Worm (Caenorhabditis elegans) whole organism, L4 larva: ENCODE results near the gene cit-1.1.

Source experiments
- D1046.2 ChIP-seq: fragments of 200-800 bp; sonication (Bioruptor generic); IDR thresholded peaks from 2 replicates; pipeline ENCODE4 v1.3.6; 2022; ENCODE audit warnings: missing genetic modification characterization, missing compliant biosample characterization
- F10B5.3 ChIP-seq: sonication (generic microtip); optimal IDR thresholded peaks from 2 replicates; lab custom pipeline; 2016; ENCODE audit warnings: mild to moderate bottlenecking, missing genetic modification characterization, missing compliant biosample characterization
- F49E8.2 ChIP-seq: sonication (generic microtip); optimal IDR thresholded peaks from 2 replicates; lab custom pipeline; 2016; ENCODE audit warnings: missing compliant biosample characterization, mild to moderate bottlenecking, missing genetic modification characterization, borderline replicate concordance
- R02D3.7 ChIP-seq: fragments of 150-350 bp; sonication (generic microtip); optimal IDR thresholded peaks from 3 replicates; lab custom pipeline; 2014; ENCODE audit warnings: missing biosample characterization, missing genetic modification characterization
- T20F7.1 ChIP-seq: fragments of 200-800 bp; sonication (Bioruptor generic); optimal IDR thresholded peaks from 2 replicates; lab custom pipeline; 2018; ENCODE audit warnings: mild to moderate bottlenecking, missing genetic modification characterization, missing compliant biosample characterization
- Y48G9A.11 ChIP-seq: fragments of 200-800 bp; sonication (Bioruptor generic); IDR thresholded peaks from 2 replicates; pipeline ENCODE4 v1.3.6; 2022; ENCODE audit warnings: missing genetic modification reagents, missing genetic modification characterization, missing compliant biosample characterization
- ZK546.5 ChIP-seq, 2 experiments: sonication (generic microtip); optimal IDR thresholded peaks; 2 replicates each; lab custom pipeline; 2017; ENCODE audit warnings: missing biosample characterization in 2 of 2, missing genetic modification characterization in 2 of 2
- ces-1 ChIP-seq: fragments of 150-350 bp; sonication (generic microtip); optimal IDR thresholded peaks from 4 replicates; lab custom pipeline; 2014; ENCODE audit warnings: missing biosample characterization, missing genetic modification reagents, missing genetic modification characterization
- daf-12 ChIP-seq: fragments of 150-350 bp; optimal IDR thresholded peaks from 2 replicates; lab custom pipeline; 2014; ENCODE audit warnings: missing biosample characterization, missing genetic modification reagents, missing genetic modification characterization
- daf-19 ChIP-seq: fragments of 200-800 bp; sonication (Bioruptor generic); conservative IDR thresholded peaks from 2 replicates; pipeline ENCODE4 v1.3.6; 2022; ENCODE audit warnings: missing genetic modification characterization, missing compliant biosample characterization
- daf-8 ChIP-seq: fragments of 200-800 bp; sonication (Bioruptor generic); IDR thresholded peaks from 2 replicates; pipeline ENCODE4 v1.3.6; 2022; ENCODE audit warnings: missing genetic modification characterization, missing compliant biosample characterization
- dmd-6 ChIP-seq: fragments of 200-800 bp; sonication (Bioruptor generic); IDR thresholded peaks from 2 replicates; pipeline ENCODE4 v1.3.6; 2022; ENCODE audit warnings: missing genetic modification reagents, missing genetic modification characterization, missing compliant biosample characterization
- fkh-10 ChIP-seq: fragments of 150-350 bp; optimal IDR thresholded peaks from 2 replicates; lab custom pipeline; 2014; ENCODE audit warnings: missing biosample characterization, missing genetic modification reagents, missing genetic modification characterization
- hif-1 ChIP-seq, 2 experiments: sonication (generic microtip); optimal IDR thresholded peaks; 2 replicates each; lab custom pipeline; 2016 to 2017; ENCODE audit warnings: missing compliant biosample characterization in 2 of 2, missing genetic modification characterization in 2 of 2, missing genetic modification reagents in 2 of 2, missing genotype in 2 of 2, mild to moderate bottlenecking in 1 of 2
- hlh-11 ChIP-seq: fragments of 200-800 bp; sonication (Bioruptor generic); optimal IDR thresholded peaks from 2 replicates; lab custom pipeline; 2018; ENCODE audit warnings: mild to moderate bottlenecking, missing genetic modification characterization, missing compliant biosample characterization
- hlh-30 ChIP-seq: sonication (generic microtip); optimal IDR thresholded peaks from 2 replicates; lab custom pipeline; 2017; ENCODE audit warnings: antibody characterized with exemption, mild to moderate bottlenecking, missing genetic modification characterization, missing compliant biosample characterization; ENCODE audit not compliant: insufficient read depth
- hmg-1.1 ChIP-seq: fragments of 200-800 bp; sonication (Bioruptor generic); IDR thresholded peaks from 2 replicates; pipeline ENCODE4 v1.3.6; 2022; ENCODE audit warnings: missing genetic modification reagents, missing genetic modification characterization, missing compliant biosample characterization
- jun-1 ChIP-seq: fragments of 150-350 bp; optimal IDR thresholded peaks from 2 replicates; lab custom pipeline; 2014; ENCODE audit warnings: missing biosample characterization, missing genetic modification reagents, missing genetic modification characterization
- lin-15B ChIP-seq: fragments of 150-350 bp; sonication (generic microtip); optimal IDR thresholded peaks from 3 replicates; lab custom pipeline; 2014; ENCODE audit warnings: missing biosample characterization, missing genetic modification characterization
- lin-39 ChIP-seq: fragments of 150-350 bp; optimal IDR thresholded peaks from 2 replicates; lab custom pipeline; 2014; ENCODE audit warnings: missing biosample characterization, missing genetic modification reagents, missing genetic modification characterization
- mdt-29 ChIP-seq: fragments of 200-800 bp; sonication (Bioruptor generic); IDR thresholded peaks from 2 replicates; pipeline ENCODE4 v1.3.6; 2022; ENCODE audit warnings: missing genetic modification reagents, missing genetic modification characterization, missing compliant biosample characterization
- mes-2 ChIP-seq: sonication (generic microtip); optimal IDR thresholded peaks from 2 replicates; lab custom pipeline; 2016; ENCODE audit warnings: missing genotype, mild to moderate bottlenecking, missing genetic modification characterization, missing compliant biosample characterization; ENCODE audit not compliant: poor library complexity, severe bottlenecking
- mxl-2 ChIP-seq: fragments of 200-800 bp; sonication (Bioruptor generic); conservative IDR thresholded peaks from 2 replicates; pipeline ENCODE4 v1.3.6; 2022; ENCODE audit warnings: missing genetic modification reagents, missing genetic modification characterization, missing compliant biosample characterization
- mxl-3 ChIP-seq: fragments of 200-800 bp; sonication (Bioruptor generic); optimal IDR thresholded peaks from 2 replicates; lab custom pipeline; 2018; ENCODE audit warnings: mild to moderate bottlenecking, missing genetic modification characterization, missing compliant biosample characterization
- nhr-10 ChIP-seq: fragments of 150-350 bp; optimal IDR thresholded peaks from 2 replicates; lab custom pipeline; 2014; ENCODE audit warnings: missing biosample characterization, missing genetic modification characterization
- nhr-102 ChIP-seq: sonication (generic microtip); optimal IDR thresholded peaks from 2 replicates; lab custom pipeline; 2016; ENCODE audit warnings: mild to moderate bottlenecking, missing genetic modification characterization, moderate library complexity, missing compliant biosample characterization
- nhr-11 ChIP-seq: fragments of 150-350 bp; optimal IDR thresholded peaks from 2 replicates; lab custom pipeline; 2014; ENCODE audit warnings: missing biosample characterization, missing genetic modification characterization
- nhr-237 ChIP-seq: sonication (generic microtip); optimal IDR thresholded peaks from 2 replicates; lab custom pipeline; 2017; ENCODE audit warnings: missing biosample characterization, missing genetic modification characterization
- nhr-25 ChIP-seq: sonication (generic microtip); optimal IDR thresholded peaks from 2 replicates; lab custom pipeline; 2017; ENCODE audit warnings: missing genetic modification characterization, mild to moderate bottlenecking, missing compliant biosample characterization, antibody characterized with exemption, moderate library complexity, borderline replicate concordance; ENCODE audit not compliant: insufficient read depth
- nhr-28 ChIP-seq: fragments of 150-350 bp; optimal IDR thresholded peaks from 2 replicates; lab custom pipeline; 2014; ENCODE audit warnings: missing biosample characterization, missing genetic modification characterization
- nhr-6 ChIP-seq: fragments of 150-350 bp; optimal IDR thresholded peaks from 2 replicates; lab custom pipeline; 2014; ENCODE audit warnings: missing biosample characterization, missing genetic modification characterization
- nhr-76 ChIP-seq: fragments of 150-350 bp; optimal IDR thresholded peaks from 2 replicates; lab custom pipeline; 2014; ENCODE audit warnings: missing biosample characterization, missing genetic modification characterization
- nhr-77 ChIP-seq: fragments of 150-350 bp; optimal IDR thresholded peaks from 2 replicates; lab custom pipeline; 2014; ENCODE audit warnings: missing biosample characterization, missing genetic modification characterization
- php-3 ChIP-seq: fragments of 200-800 bp; sonication (Bioruptor generic); IDR thresholded peaks from 2 replicates; pipeline ENCODE4 v1.3.6; 2022; ENCODE audit warnings: missing genetic modification reagents, missing genetic modification characterization, missing compliant biosample characterization
- tag-97 ChIP-seq: fragments of 200-800 bp; sonication (Bioruptor generic); IDR thresholded peaks from 2 replicates; pipeline ENCODE4 v1.3.6; 2022; ENCODE audit warnings: missing genetic modification characterization, missing compliant biosample characterization
- unc-62 ChIP-seq, 3 experiments: fragments of 150-350 bp in 1 of 3; sonication (generic microtip); optimal IDR thresholded peaks in 2 of 3; peaks in 1 of 3; 1 replicate in 1 of 3; 2 replicates in 2 of 3; lab custom pipeline; 2014 to 2017; ENCODE audit warnings: missing biosample characterization in 3 of 3, missing genetic modification characterization in 3 of 3, missing genetic modification reagents in 3 of 3, missing genotype in 1 of 3
- zfp-2 ChIP-seq: sonication (generic microtip); optimal IDR thresholded peaks from 2 replicates; lab custom pipeline; 2016; ENCODE audit warnings: mild to moderate bottlenecking, missing genetic modification characterization, missing compliant biosample characterization
- zip-11 ChIP-seq: fragments of 200-800 bp; sonication (Bioruptor generic); IDR thresholded peaks from 2 replicates; pipeline ENCODE4 v1.3.6; 2022; ENCODE audit warnings: missing genetic modification characterization, missing compliant biosample characterization
- ztf-7 ChIP-seq: fragments of 150-350 bp; optimal IDR thresholded peaks from 2 replicates; lab custom pipeline; 2014; ENCODE audit warnings: missing biosample characterization, missing genetic modification characterization

cit-1.1 gene

DNA sequence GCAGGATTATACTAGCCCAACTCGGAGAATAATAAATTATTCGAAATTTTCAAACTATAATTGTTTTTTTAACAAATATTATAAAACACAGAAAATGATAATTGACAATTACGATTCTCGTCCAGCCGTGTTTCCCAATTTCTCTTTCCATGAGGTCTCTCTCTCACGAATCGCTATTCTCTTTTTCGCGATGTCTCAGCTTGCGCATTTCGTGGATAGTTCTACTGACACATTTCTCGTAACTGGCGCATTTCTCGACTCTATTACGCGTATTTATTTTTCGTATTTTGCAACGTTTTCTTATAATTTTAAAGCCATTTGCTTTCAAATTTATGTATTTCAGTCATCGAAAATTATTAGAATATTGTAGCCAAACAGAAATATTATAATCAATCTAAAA lies 34.2 kb upstream of the cit-1.1 start (continued):
- peak; percentile 97 for TF ChIP-seq hlh-11 (tag; lab: Kevin White, UChicago)
- 0 out of 2 replicates have a peak, but pooled peaks have one; percentile 83 for TF ChIP-seq tag-97 (GFP tag; lab: Robert Waterston, UW)
- no peak for TF ChIP-seq F10B5.3 (tag; lab: Kevin White, UChicago)
- peak; percentile 82 for TF ChIP-seq ztf-7 (tag; lab: Kevin White, UChicago)
- TF ChIP-seq nhr-10 (tag; lab: Kevin White, UChicago): peak; percentile 92
- TF ChIP-seq hlh-30 (tag; lab: Kevin White, UChicago): peak; percentile 93
- TF ChIP-seq ces-1 (GFP tag; lab: Kevin White, UChicago): peak; percentile 88
- TF ChIP-seq lin-39: peak; percentile 83
- TF ChIP-seq daf-12 (tag; lab: Kevin White, UChicago): no peak
- peak; percentile 98 for TF ChIP-seq hmg-1.1 (GFP tag; lab: Robert Waterston, UW)
- TF ChIP-seq T20F7.1: peak; percentile 97

DNA sequence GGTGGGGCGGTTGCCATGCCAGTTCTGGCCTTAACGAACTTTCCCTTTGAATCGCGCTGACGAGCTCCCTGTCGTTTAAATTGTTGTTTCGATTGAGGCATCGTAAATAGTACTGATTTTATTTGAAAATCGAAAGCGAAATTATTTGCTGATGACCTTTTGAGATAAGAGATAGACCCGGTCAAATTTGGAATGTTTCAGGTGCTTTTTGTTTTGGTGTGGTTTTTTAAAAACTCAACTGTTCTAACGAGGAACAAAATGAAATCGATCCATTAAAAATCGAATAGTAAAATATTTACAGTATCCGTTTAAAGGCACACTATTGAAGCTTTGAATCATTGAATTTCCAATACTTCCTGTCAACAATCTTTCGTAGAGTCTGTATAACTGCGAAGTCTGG lies 33.2 kb upstream of the cit-1.1 start, which contains the start of gene K12H4.6:
TSS of gene K12H4.6 (minus strand) at position 101 of the 400 bp plus-strand sequence.
- TF ChIP-seq mdt-29 (no peak), daf-8 (GFP tag; lab: Robert Waterston, UW) (no peak), nhr-25 (tag; lab: Kevin White, UChicago) (no peak), daf-12 (tag; lab: Kevin White, UChicago) (no peak), daf-19 (GFP tag; lab: Robert Waterston, UW) (no peak), zip-11 (GFP tag; lab: Robert Waterston, UW) (no peak), nhr-237 (tag; lab: Kevin White, UChicago) (no peak), D1046.2 (no peak), php-3 (no peak)

DNA sequence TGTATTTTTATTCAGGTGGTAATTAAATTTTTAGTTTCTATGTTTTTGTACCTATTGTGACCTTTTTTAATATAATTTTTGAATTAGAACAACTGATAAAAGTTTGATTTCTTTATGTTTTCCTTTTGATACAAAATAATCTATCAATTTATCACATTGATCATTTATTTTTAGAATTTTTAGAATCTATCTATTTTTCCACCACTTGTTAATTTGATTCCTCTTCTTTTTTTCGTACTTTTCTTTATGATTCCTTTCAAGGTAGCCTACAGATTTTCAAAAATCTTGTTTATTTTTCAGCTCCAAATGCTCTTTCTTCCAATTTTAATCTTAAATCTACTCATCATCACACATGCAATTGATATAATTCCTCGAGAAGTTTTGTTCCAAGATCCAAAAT lies 28.3 kb upstream of the cit-1.1 start, which contains the start of gene dpf-6:
TSS of gene dpf-6 (plus strand) at position 301 of the 400 bp plus-strand sequence.
- TF ChIP-seq daf-8 (GFP tag; lab: Robert Waterston, UW) (no peak), nhr-77 (tag; lab: Kevin White, UChicago) (no peak), nhr-11 (tag; lab: Kevin White, UChicago) (no peak)

DNA sequence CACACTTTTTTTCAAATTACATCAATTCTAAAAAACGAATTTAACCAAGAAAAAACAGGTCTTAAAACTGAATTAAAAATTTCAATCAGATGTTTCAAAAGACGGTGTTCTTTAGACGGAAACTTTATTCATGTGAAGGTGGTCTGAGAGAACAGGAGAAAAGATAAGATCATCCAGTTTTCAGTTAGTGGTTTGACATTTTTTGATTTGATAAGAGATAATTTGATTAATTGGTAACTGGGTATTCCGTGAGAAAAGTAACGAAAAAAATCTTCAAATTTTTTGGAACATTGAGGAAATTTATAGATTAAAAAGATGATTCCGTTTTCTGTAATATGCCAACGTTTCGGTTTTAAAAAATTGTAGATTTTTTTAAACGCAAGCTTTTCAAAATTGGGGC lies 26.9 kb upstream of the cit-1.1 start:
- TF ChIP-seq fkh-10 (GFP tag; lab: Kevin White, UChicago) (no peak), D1046.2 (no peak), nhr-6 (tag; lab: Kevin White, UChicago) (no peak), daf-8 (GFP tag; lab: Robert Waterston, UW) (no peak), nhr-237 (tag; lab: Kevin White, UChicago) (no peak), zfp-2 (no peak), nhr-28 (peak; percentile 1), nhr-102 (tag; lab: Kevin White, UChicago) (no peak)

DNA sequence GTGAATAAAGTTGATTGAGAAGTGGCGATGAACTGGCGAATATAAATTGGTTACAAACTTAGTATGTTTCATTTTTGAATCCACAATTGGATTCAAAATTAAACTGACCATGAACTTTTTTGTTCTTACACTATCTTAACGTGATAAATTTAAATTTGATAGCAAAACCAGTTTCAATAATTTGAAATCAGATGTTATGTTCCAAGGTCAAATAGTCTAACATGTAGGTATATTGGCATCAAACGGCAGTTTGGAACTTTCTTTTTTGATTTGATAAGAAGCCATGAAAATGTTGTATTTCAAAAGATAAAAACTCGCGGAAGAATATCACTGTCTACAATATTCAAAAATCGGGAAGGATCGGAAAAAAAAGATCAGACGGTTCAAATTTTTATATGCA lies 26.4 kb upstream of the cit-1.1 start:
- TF ChIP-seq mxl-3 (GFP tag; lab: Kevin White, UChicago) (no peak), nhr-11 (tag; lab: Kevin White, UChicago) (no peak), F49E8.2 (tag; lab: Kevin White, UChicago) (no peak), Y48G9A.11 (GFP tag; lab: Robert Waterston, UW) (no peak), jun-1 (tag; lab: Kevin White, UChicago) (no peak), nhr-76 (tag; lab: Kevin White, UChicago) (no peak), R02D3.7 (tag; lab: Kevin White, UChicago) (no peak), dmd-6 (no peak), lin-39 (no peak), hmg-1.1 (GFP tag; lab: Robert Waterston, UW) (no peak), ZK546.5 (tag; optimal IDR thresholded peaks at IDR 0.05; lab: Kevin White, UChicago) (no peak), lin-15B (tag; lab: Kevin White, UChicago) (no peak), nhr-28 (no peak), mxl-2 (GFP tag; lab: Robert Waterston, UW) (no peak), hif-1 (tag; optimal IDR thresholded peaks at IDR 0.05; lab: Kevin White, UChicago) (no peak), nhr-237 (tag; lab: Kevin White, UChicago) (no peak), hlh-11 (tag; lab: Kevin White, UChicago) (no peak), unc-62 (GFP tag; optimal IDR thresholded peaks at IDR 0.05 in 1 of 2; lab: Kevin White, UChicago) (no peak), unc-62 (tag; optimal IDR thresholded peaks at IDR 0.05; lab: Kevin White, UChicago) (no peak), daf-8 (GFP tag; lab: Robert Waterston, UW) (no peak), mes-2 (tag; lab: Kevin White, UChicago) (no peak)
